Fruit fly (Drosophila melanogaster): ENCODE measurements around the gene CG15452.

- TF ChIP-seq Clk (GFP tag; optimal IDR thresholded peaks at IDR 0.05) (no peak), tj (GFP tag; optimal IDR thresholded peaks at IDR 0.05) (no peak), cic (GFP tag; optimal IDR thresholded peaks at IDR 0.05) (no peak), Hr96 (GFP tag; optimal IDR thresholded peaks at IDR 0.05) (no peak), kay (GFP tag; ENCODE audit: borderline replicate concordance) (no peak), cnc (optimal IDR thresholded peaks at IDR 0.05) (no peak), CG1620 (GFP tag; optimal IDR thresholded peaks at IDR 0.05) (no peak), bab1 (GFP tag; optimal IDR thresholded peaks at IDR 0.05) (no peak), Mnt (GFP tag; optimal IDR thresholded peaks at IDR 0.05) (no peak), pad (GFP tag; optimal IDR thresholded peaks at IDR 0.05) (no peak), CG11617 (GFP tag; optimal IDR thresholded peaks at IDR 0.05) (no peak), toe (GFP tag; optimal IDR thresholded peaks at IDR 0.05) (no peak), CG33017 (tag; optimal IDR thresholded peaks at IDR 0.05) (no peak), Crg-1 (GFP tag; optimal IDR thresholded peaks at IDR 0.05) (no peak)
These were observed 42.9 kb downstream of the CG15452 start for dm6 chrX:20702904-20703303.

All from whole organism, adult.